Fruit fly (Drosophila melanogaster) Kc167 (cell line): ENCODE data around the gene Dif.

Source experiments
- Myc ChIP-seq: fragments of >200 bp; optimal IDR thresholded peaks from 2 replicates; lab custom pipeline; 2017; ENCODE audit warnings: missing external identifiers
- Sin3A ChIP-seq: fragments of >200 bp; optimal IDR thresholded peaks from 2 replicates; lab custom pipeline; 2018; ENCODE audit warnings: missing external identifiers
- h ChIP-seq: fragments of >200 bp; optimal IDR thresholded peaks from 3 replicates; lab custom pipeline; 2018; ENCODE audit warnings: missing external identifiers
- insv ChIP-seq: fragments of >200 bp; optimal IDR thresholded peaks from 3 replicates; lab custom pipeline; 2018; ENCODE audit warnings: missing external identifiers
- psq ChIP-seq: fragments of >200 bp; optimal IDR thresholded peaks from 2 replicates; lab custom pipeline; 2017; ENCODE audit warnings: missing external identifiers
- ttk ChIP-seq: sonication (Bioruptor generic); optimal IDR thresholded peaks from 2 replicates; lab custom pipeline; 2017; ENCODE audit warnings: missing external identifiers

The Dif gene

dm6 chr2L:17390782-17391181, 42.2 kb downstream of the Dif start:
- TF ChIP-seq insv (no peak), psq (lab: Kevin White, UChicago) (no peak), ttk (lab: Kevin White, UChicago) (no peak), Sin3A (no peak), h (lab: Kevin White, UChicago) (no peak), Myc (lab: Kevin White, UChicago) (no peak)

DNA sequence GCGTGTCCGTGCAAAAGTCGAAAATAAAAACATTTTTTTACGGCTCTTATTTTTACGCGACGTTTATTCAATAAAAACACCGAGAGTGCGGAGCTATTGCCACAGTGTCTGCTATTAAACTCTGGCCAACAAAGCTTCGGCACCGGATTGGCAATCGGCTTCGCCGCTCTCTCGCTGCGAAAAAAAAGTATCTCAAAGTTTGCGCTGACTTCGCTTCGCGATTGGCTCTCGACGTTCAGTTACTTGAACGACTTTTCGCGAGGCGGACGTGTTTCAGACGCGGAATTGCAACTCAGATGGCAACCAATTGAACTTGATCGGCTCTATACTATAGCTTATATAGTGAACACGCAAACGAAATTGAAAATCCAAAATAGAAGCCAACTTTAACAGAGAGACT, 43.9 kb downstream of the Dif start:
- TF ChIP-seq Sin3A (no peak), Myc (lab: Kevin White, UChicago) (no peak), psq (lab: Kevin White, UChicago) (no peak), ttk (lab: Kevin White, UChicago) (no peak), h (lab: Kevin White, UChicago) (no peak), insv (no peak)

dm6 chr2L:17387735-17388367, 45.1 kb downstream of the Dif start:
- TF ChIP-seq h (lab: Kevin White, UChicago) (no peak), insv (no peak)

DNA sequence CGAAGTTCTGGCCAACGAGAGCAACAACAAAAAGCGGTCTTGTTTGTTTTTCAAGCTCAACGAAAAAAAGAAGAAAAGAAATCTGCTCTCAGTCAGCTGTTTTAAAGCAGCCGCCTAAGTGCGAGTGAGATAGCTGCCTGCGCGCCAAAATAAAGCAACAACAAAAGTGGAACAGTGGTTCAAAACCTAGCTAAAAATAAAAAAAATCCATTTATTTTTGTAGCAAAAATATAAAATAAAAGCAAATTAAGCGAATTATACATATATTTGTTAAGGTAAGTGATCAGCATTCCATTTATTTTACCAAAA, 47.8 kb downstream of the Dif start:
- TF ChIP-seq Sin3A (no peak), ttk (lab: Kevin White, UChicago) (no peak), h (lab: Kevin White, UChicago) (no peak), insv (no peak), psq (lab: Kevin White, UChicago) (no peak), Myc (lab: Kevin White, UChicago) (no peak)

DNA sequence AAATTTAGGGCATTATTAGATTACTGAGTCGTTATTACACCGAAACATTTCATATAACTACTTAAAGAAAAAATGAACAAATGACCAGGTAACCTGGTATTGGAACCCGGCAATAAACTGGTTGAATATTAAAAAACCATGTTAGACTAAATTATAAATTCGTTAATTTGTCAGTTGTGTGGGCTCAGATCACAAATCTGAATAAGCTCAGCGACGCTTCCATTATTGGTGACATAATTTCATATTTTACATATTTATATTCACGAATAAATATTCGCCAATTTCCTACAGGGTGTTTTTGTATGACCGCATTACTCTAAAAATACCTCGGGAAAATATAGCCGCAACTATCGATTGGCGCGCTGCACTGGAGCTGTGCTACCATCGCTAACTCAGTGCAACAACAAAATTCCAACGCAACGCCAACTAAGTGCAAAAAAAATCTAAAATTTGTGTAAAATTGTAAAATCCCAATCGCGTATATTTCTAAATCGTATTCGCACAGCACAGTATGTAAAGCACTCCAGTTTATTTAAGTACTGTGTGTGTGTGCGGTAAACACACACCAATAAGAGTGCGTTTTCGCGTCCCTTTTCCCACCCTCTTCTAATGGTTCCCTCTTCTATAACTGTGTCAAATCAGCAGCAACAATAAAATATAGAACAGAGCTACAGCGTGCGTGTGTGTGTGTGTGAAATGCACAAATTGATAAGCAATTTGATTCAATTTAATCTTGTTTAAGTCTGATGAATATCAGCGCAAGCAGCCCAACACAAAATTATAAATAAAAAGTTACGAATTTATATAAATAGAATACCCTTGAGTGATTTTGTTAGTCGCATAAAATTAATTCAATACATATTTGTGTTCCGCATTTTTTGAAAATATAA, 48.4 kb downstream of the Dif start, which contains the start of gene CLIP-190:
Gene CLIP-190 (plus strand): TSS at position 370 of the 890 bp plus-strand sequence.
- TF ChIP-seq ttk (lab: Kevin White, UChicago) (no peak), Myc (lab: Kevin White, UChicago) (no peak), insv (no peak), h (lab: Kevin White, UChicago) (no peak), Sin3A (no peak), psq (lab: Kevin White, UChicago) (no peak)

- no peak for TF ChIP-seq h (lab: Kevin White, UChicago)
- no peak for TF ChIP-seq psq (lab: Kevin White, UChicago)
- TF ChIP-seq ttk (lab: Kevin White, UChicago), result no peak
- no peak for TF ChIP-seq Myc (lab: Kevin White, UChicago)
- TF ChIP-seq insv, result no peak
- no peak for TF ChIP-seq Sin3A
Measured at dm6 chr2L:17383588-17384308, 49.2 kb downstream of the Dif start, which contains the start of gene Lrch. Lrch (minus strand) TSS chr2L:17384115.

- no peak for TF ChIP-seq Myc (lab: Kevin White, UChicago)
- no peak for TF ChIP-seq Sin3A
- TF ChIP-seq ttk (lab: Kevin White, UChicago), result no peak
- no peak for TF ChIP-seq psq (lab: Kevin White, UChicago)
- TF ChIP-seq h (lab: Kevin White, UChicago), result no peak
- TF ChIP-seq insv, result no peak
Measured at dm6 chr2L:17382783-17383182, 50.2 kb downstream of the Dif start.

DNA sequence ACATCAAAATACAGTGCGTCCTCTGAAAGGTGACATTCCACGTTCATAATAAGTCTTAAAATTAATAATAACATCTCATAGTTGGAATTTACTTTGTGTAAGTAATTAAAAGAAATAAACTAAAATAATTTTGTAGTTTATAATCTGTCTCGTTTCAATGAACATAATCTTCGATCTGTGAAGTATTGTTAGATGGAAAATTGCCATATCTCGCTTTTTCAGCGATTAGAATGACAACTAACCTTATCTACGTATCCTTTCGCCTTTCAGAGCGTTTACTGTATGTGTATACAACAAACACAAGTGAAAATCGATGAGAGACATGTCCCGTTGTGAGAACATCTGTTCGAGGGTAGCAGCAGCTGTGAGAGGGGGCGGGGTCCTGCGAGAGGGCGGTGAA, 50.6 kb downstream of the Dif start:
- TF ChIP-seq Sin3A, result no peak
- TF ChIP-seq Myc (lab: Kevin White, UChicago), result no peak
- no peak for TF ChIP-seq psq (lab: Kevin White, UChicago)
- no peak for TF ChIP-seq insv
- no peak for TF ChIP-seq ttk (lab: Kevin White, UChicago)
- TF ChIP-seq h (lab: Kevin White, UChicago), result no peak

DNA sequence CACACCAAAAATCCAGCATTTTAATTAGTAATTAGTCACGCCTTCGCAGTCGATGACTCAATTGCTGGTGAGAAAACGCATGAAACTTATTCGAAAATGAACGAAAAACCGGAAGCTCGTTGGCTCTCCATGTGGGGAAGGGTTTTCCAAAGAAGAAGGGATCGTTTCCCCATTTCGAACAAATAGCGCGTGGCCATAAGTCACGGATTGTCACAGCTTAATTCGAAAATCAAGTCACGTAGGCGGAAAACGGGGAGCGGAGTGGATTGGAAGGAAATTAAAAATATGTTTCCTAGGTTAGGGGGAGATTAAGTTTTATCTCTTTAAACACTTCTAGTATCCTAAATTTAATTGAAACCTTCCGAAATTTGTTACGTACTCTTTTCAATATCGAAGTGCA, 51.3 kb downstream of the Dif start:
- TF ChIP-seq h (lab: Kevin White, UChicago) (no peak), Sin3A (no peak), psq (lab: Kevin White, UChicago) (no peak), Myc (lab: Kevin White, UChicago) (no peak), ttk (lab: Kevin White, UChicago) (no peak), insv (no peak)

DNA sequence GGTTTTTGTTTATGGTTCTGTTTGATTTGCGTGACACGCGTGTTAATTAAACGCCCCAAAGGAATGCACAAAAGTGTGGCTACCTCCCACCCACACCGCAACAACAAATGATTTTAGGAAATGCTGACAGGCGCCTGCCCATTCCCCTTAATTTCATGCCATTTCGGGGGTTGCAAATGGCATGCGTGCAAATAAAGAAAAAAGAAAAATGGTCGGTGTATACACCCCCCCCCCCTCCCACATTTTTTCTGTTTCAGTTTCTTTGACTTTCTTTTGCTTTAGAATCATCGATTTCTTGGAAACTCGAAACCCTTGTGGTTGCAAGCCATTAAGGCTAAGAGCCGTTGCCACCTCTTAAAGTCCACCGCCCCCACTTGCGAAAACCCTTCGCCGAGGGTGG, 51.9 kb downstream of the Dif start:
- TF ChIP-seq ttk (lab: Kevin White, UChicago), result no peak
- no peak for TF ChIP-seq h (lab: Kevin White, UChicago)
- no peak for TF ChIP-seq Myc (lab: Kevin White, UChicago)
- no peak for TF ChIP-seq insv

DNA sequence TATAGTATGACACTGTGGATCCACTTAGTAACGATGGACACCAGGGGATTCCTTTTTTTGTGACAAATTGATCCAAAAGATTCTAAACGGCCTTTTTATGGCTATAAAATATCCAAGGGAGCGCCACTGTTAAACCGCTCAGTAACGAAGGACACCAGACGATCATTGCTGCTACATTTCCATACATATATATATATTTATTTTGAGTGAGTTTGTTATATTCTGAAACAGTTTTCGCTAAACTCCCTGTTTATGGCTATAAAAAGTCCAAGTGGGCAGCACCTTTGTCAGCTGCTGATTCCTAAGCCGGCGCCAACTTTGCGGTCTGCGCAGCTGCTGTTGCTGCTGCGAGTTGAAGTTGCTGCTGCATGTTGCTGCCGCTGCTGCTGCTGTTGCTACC, 52.5 kb downstream of the Dif start:
- TF ChIP-seq insv, result no peak
- no peak for TF ChIP-seq h (lab: Kevin White, UChicago)
- TF ChIP-seq Myc (lab: Kevin White, UChicago), result no peak
- no peak for TF ChIP-seq psq (lab: Kevin White, UChicago)
- no peak for TF ChIP-seq ttk (lab: Kevin White, UChicago)
- TF ChIP-seq Sin3A, result no peak

dm6 chr2L:17379844-17380243, 53.1 kb downstream of the Dif start:
- no peak for TF ChIP-seq psq (lab: Kevin White, UChicago)
- TF ChIP-seq Sin3A, result no peak
- TF ChIP-seq h (lab: Kevin White, UChicago), result no peak
- TF ChIP-seq insv, result no peak
- TF ChIP-seq Myc (lab: Kevin White, UChicago), result no peak
- TF ChIP-seq ttk (lab: Kevin White, UChicago), result no peak
